Worm (Caenorhabditis elegans): ENCODE measurements around the gene srbc-11.

srbc-11 gene

ce11 chrV:7465509-7465908 lies 29.6 kb downstream of the srbc-11 start, which contains the start of gene F25E5.1 (continued):
- 0 out of 2 replicates have a peak, but pooled peaks have one; percentile 27 for TF ChIP-seq ceh-100 (GFP tag; IDR thresholded peaks at IDR 0.05)
- peak; percentile 61 for TF ChIP-seq athp-1 (tag; optimal IDR thresholded peaks at IDR 0.05)
- TF ChIP-seq efl-1 (GFP tag; optimal IDR thresholded peaks at IDR 0.05), result peak; percentile 67
- TF ChIP-seq snpc-4 (GFP tag; optimal IDR thresholded peaks at IDR 0.05), result no peak
- peak in 1 of 4 experiments; percentile 43 for TF ChIP-seq snpc-4 (tag; optimal IDR thresholded peaks at IDR 0.05)

ce11 chrV:7464696-7465095 lies 30.4 kb downstream of the srbc-11 start, which contains the start of gene srh-89:
srh-89 (minus strand) TSS chrV:7464796.
- TF ChIP-seq D2030.7 (GFP tag; IDR thresholded peaks at IDR 0.05) (no peak), let-526 (GFP tag; IDR thresholded peaks at IDR 0.05) (no peak), ztf-25 (GFP tag; IDR thresholded peaks at IDR 0.05) (no peak), K12H6.12 (tag; optimal IDR thresholded peaks at IDR 0.05) (no peak), unc-62 (GFP tag; optimal IDR thresholded peaks at IDR 0.05) (no peak), F23B12.7 (tag; optimal IDR thresholded peaks at IDR 0.05; ENCODE audit: insufficient read depth) (no peak), F37B4.10 (GFP tag; IDR thresholded peaks at IDR 0.05) (no peak), madf-6 (GFP tag; IDR thresholded peaks at IDR 0.05) (no peak), sea-2 (GFP tag; IDR thresholded peaks at IDR 0.05) (no peak), hmg-20 (GFP tag; IDR thresholded peaks at IDR 0.05) (no peak), lin-35 (GFP tag; optimal IDR thresholded peaks at IDR 0.05) (no peak)

- no peak for TF ChIP-seq madf-3 (GFP tag; IDR thresholded peaks at IDR 0.05)
- TF ChIP-seq chd-7 (tag; optimal IDR thresholded peaks at IDR 0.05), result no peak
- TF ChIP-seq F57A8.1 (GFP tag; optimal IDR thresholded peaks at IDR 0.05), result no peak
- TF ChIP-seq hlh-12 (tag; optimal IDR thresholded peaks at IDR 0.05), result no peak
- TF ChIP-seq K11D2.4 (GFP tag; IDR thresholded peaks at IDR 0.05), result no peak
- TF ChIP-seq let-526 (GFP tag; IDR thresholded peaks at IDR 0.05), result no peak
- TF ChIP-seq mcd-1 (GFP tag; IDR thresholded peaks at IDR 0.05), result no peak
- no peak for TF ChIP-seq sea-2 (GFP tag; IDR thresholded peaks at IDR 0.05)
- TF ChIP-seq F23B12.7 (tag; optimal IDR thresholded peaks at IDR 0.05; ENCODE audit: insufficient read depth), result no peak
Observed at ce11 chrV:7460898-7461297, 34.2 kb downstream of the srbc-11 start, which contains the start of gene srh-92. srh-92 (minus strand) TSS chrV:7460998.

- TF ChIP-seq nfya-2 (GFP tag; IDR thresholded peaks at IDR 0.05), result no peak
- no peak for TF ChIP-seq madf-8 (GFP tag; conservative IDR thresholded peaks at IDR 0.05)
- no peak for TF ChIP-seq F49E8.2 (tag; optimal IDR thresholded peaks at IDR 0.05; ENCODE audit: insufficient read depth)
- no peak for TF ChIP-seq akir-1 (GFP tag; optimal IDR thresholded peaks at IDR 0.05)
- TF ChIP-seq nhr-27 (tag; optimal IDR thresholded peaks at IDR 0.05), result no peak
- no peak for TF ChIP-seq F33H1.4 (GFP tag; IDR thresholded peaks at IDR 0.05)
- TF ChIP-seq mxl-1 (tag; optimal IDR thresholded peaks at IDR 0.05), result no peak
- no peak for TF ChIP-seq K11D2.4 (GFP tag; IDR thresholded peaks at IDR 0.05)
- TF ChIP-seq fkh-3 (tag; optimal IDR thresholded peaks at IDR 0.05), result no peak
- TF ChIP-seq madf-6 (GFP tag; IDR thresholded peaks at IDR 0.05), result no peak
- no peak for TF ChIP-seq cebp-2 (GFP tag; IDR thresholded peaks at IDR 0.05)
- no peak for TF ChIP-seq ekl-4 (GFP tag; IDR thresholded peaks at IDR 0.05)
- no peak for TF ChIP-seq ceh-27 (GFP tag; optimal IDR thresholded peaks at IDR 0.05)
- TF ChIP-seq mcd-1 (GFP tag; IDR thresholded peaks at IDR 0.05), result no peak
Observed at ce11 chrV:7455008-7455407, 40.1 kb downstream of the srbc-11 start, which contains the start of gene F25E5.2. F25E5.2 (plus strand) TSS chrV:7455308.

- no peak for TF ChIP-seq die-1 (tag; optimal IDR thresholded peaks at IDR 0.05)
- no peak for TF ChIP-seq ceh-91 (GFP tag; IDR thresholded peaks at IDR 0.05)
- no peak for TF ChIP-seq ztf-6 (GFP tag; IDR thresholded peaks at IDR 0.05)
- TF ChIP-seq F37B4.10 (GFP tag; IDR thresholded peaks at IDR 0.05), result no peak
- no peak for TF ChIP-seq fkh-3 (tag; optimal IDR thresholded peaks at IDR 0.05)
- no peak for TF ChIP-seq snpc-3.4 (tag; optimal IDR thresholded peaks at IDR 0.05)
- TF ChIP-seq lin-35 (GFP tag; optimal IDR thresholded peaks at IDR 0.05), result no peak
- TF ChIP-seq egrh-3 (GFP tag; IDR thresholded peaks at IDR 0.05), result no peak
- no peak for TF ChIP-seq sdz-38 (tag; optimal IDR thresholded peaks at IDR 0.05)
- no peak for TF ChIP-seq Y53F4B.3 (GFP tag; IDR thresholded peaks at IDR 0.05)
- TF ChIP-seq Y95B8A.8 (GFP tag; IDR thresholded peaks at IDR 0.05), result no peak
Observed at ce11 chrV:7454236-7454635, 40.9 kb downstream of the srbc-11 start, which contains the start of gene try-8. try-8 (minus strand) TSS chrV:7454336.

Data from whole organism, young adult.